Fruit fly (Drosophila melanogaster) whole organism, embryonic: ENCODE results near the gene Kdm5.

Source experiments
- Bdp1 ChIP-seq: fragments of 200-800 bp; sonication (Bioruptor generic); optimal IDR thresholded peaks from 3 replicates; lab custom pipeline; 2016; ENCODE audit warnings: missing biosample characterization, missing genetic modification characterization
- CG10209 ChIP-seq: fragments of 200-800 bp; sonication (Bioruptor generic); optimal IDR thresholded peaks from 3 replicates; lab custom pipeline; 2017; ENCODE audit warnings: missing biosample characterization, mild to moderate bottlenecking, missing genetic modification characterization, missing genetic modification reagents
- CG1024 ChIP-seq: fragments of 200-800 bp; sonication (Bioruptor generic); IDR thresholded peaks from 2 replicates; pipeline ENCODE4 v1.3.6; 2022; ENCODE audit warnings: missing biosample characterization, missing genetic modification characterization
- CG10431 ChIP-seq: fragments of 200-800 bp; sonication (Bioruptor generic); optimal IDR thresholded peaks from 3 replicates; lab custom pipeline; 2018; ENCODE audit warnings: missing biosample characterization, mild to moderate bottlenecking, missing genetic modification characterization
- CG11247 ChIP-seq: fragments of 200-800 bp; sonication (Bioruptor generic); IDR thresholded peaks from 2 replicates; pipeline ENCODE4 v1.3.6; 2022; ENCODE audit warnings: missing biosample characterization, missing genetic modification characterization
- CG11504 ChIP-seq: fragments of 200-800 bp; sonication (Bioruptor generic); optimal IDR thresholded peaks from 3 replicates; lab custom pipeline; 2019; ENCODE audit warnings: missing biosample characterization, mild to moderate bottlenecking, missing genetic modification characterization, moderate library complexity
- CG12299 ChIP-seq: fragments of 200-800 bp; sonication (Bioruptor generic); optimal IDR thresholded peaks from 2 replicates; lab custom pipeline; 2018; ENCODE audit warnings: missing biosample characterization, mild to moderate bottlenecking, missing genetic modification characterization
- CG15514 ChIP-seq: fragments of 200-800 bp; sonication (Bioruptor generic); optimal IDR thresholded peaks from 3 replicates; lab custom pipeline; 2017; ENCODE audit warnings: missing biosample characterization, missing genetic modification characterization, mild to moderate bottlenecking, moderate library complexity, missing genetic modification reagents
- CG15696 ChIP-seq: fragments of 200-800 bp; sonication (Bioruptor generic); optimal IDR thresholded peaks from 2 replicates; lab custom pipeline; 2019; ENCODE audit warnings: missing biosample characterization, mild to moderate bottlenecking, missing genetic modification characterization, moderate library complexity
- CG17328 ChIP-seq: fragments of 200-800 bp; sonication (Bioruptor generic); IDR thresholded peaks from 2 replicates; pipeline ENCODE4 v1.3.6; 2022; ENCODE audit warnings: missing biosample characterization, missing genetic modification characterization
- CG17568 ChIP-seq: fragments of 200-800 bp; sonication (Bioruptor generic); optimal IDR thresholded peaks from 2 replicates; lab custom pipeline; 2018; ENCODE audit warnings: missing biosample characterization, mild to moderate bottlenecking, missing genetic modification characterization, moderate library complexity
- CG2116 ChIP-seq: fragments of 200-800 bp; sonication (Bioruptor generic); optimal IDR thresholded peaks from 3 replicates; lab custom pipeline; 2018; ENCODE audit warnings: missing biosample characterization, mild to moderate bottlenecking, missing genetic modification characterization
- CG4424 ChIP-seq: fragments of 200-800 bp; sonication (Bioruptor generic); optimal IDR thresholded peaks from 3 replicates; lab custom pipeline; 2016; ENCODE audit warnings: missing biosample characterization, missing genetic modification characterization
- CG4854 ChIP-seq: fragments of 200-800 bp; sonication (Bioruptor generic); optimal IDR thresholded peaks from 2 replicates; lab custom pipeline; 2016; ENCODE audit warnings: missing biosample characterization, missing genetic modification characterization, inconsistent platforms
- CG7271 ChIP-seq: fragments of 200-800 bp; sonication (Bioruptor generic); optimal IDR thresholded peaks from 2 replicates; lab custom pipeline; 2018; ENCODE audit warnings: missing biosample characterization, mild to moderate bottlenecking, missing genetic modification characterization, moderate library complexity
- Dad ChIP-seq: fragments of 200-800 bp; sonication (Bioruptor generic); optimal IDR thresholded peaks from 3 replicates; lab custom pipeline; 2016; ENCODE audit warnings: missing biosample characterization, missing genetic modification characterization
- Dip2 ChIP-seq: fragments of 200-800 bp; sonication (Bioruptor generic); IDR thresholded peaks from 2 replicates; pipeline ENCODE4 v1.3.6; 2022; ENCODE audit warnings: missing biosample characterization, missing genetic modification characterization
- Doc3 ChIP-seq: fragments of 200-800 bp; sonication (Bioruptor generic); IDR thresholded peaks from 3 replicates; pipeline ENCODE4 v1.3.6; 2022; ENCODE audit warnings: missing biosample characterization, missing genetic modification characterization; ENCODE audit not compliant: partially characterized antibody
- E2f2 ChIP-seq: fragments of 200-800 bp; sonication (Bioruptor generic); IDR thresholded peaks from 2 replicates; pipeline ENCODE4 v1.3.6; 2022; ENCODE audit warnings: missing biosample characterization, missing genetic modification characterization
- Ets65A ChIP-seq: fragments of 200-800 bp; sonication (Bioruptor generic); peaks from one replicate; lab custom pipeline; 2016; ENCODE audit warnings: missing biosample characterization, missing genetic modification characterization
- Hand ChIP-seq: fragments of 200-800 bp; sonication (Bioruptor generic); optimal IDR thresholded peaks from 2 replicates; lab custom pipeline; 2017; ENCODE audit warnings: mild to moderate bottlenecking, missing biosample characterization, missing genetic modification reagents, missing genetic modification characterization
- HmgZ ChIP-seq: fragments of 200-800 bp; sonication (Bioruptor generic); optimal IDR thresholded peaks from 2 replicates; lab custom pipeline; 2018; ENCODE audit warnings: missing biosample characterization, mild to moderate bottlenecking, missing genetic modification characterization
- Lpt ChIP-seq: fragments of >200 bp; optimal IDR thresholded peaks from 2 replicates; lab custom pipeline; 2018; ENCODE audit warnings: missing biosample characterization, missing genetic modification characterization
- NC2α ChIP-seq: fragments of 200-800 bp; sonication (Bioruptor generic); optimal IDR thresholded peaks from 2 replicates; lab custom pipeline; 2016; ENCODE audit warnings: missing biosample characterization, missing genetic modification characterization
- TFAM ChIP-seq: fragments of 200-800 bp; sonication (Bioruptor generic); optimal IDR thresholded peaks from 2 replicates; lab custom pipeline; 2017; ENCODE audit warnings: missing biosample characterization, missing genetic modification characterization, inconsistent platforms
- Taf1 ChIP-seq: fragments of 200-800 bp; sonication (Bioruptor generic); IDR thresholded peaks from 2 replicates; pipeline ENCODE4 v1.3.6; 2022; ENCODE audit warnings: missing biosample characterization, missing genetic modification characterization
- ab ChIP-seq: fragments of 200-800 bp; sonication (Bioruptor generic); optimal IDR thresholded peaks from 2 replicates; lab custom pipeline; 2016; ENCODE audit warnings: missing biosample characterization, missing genetic modification characterization
- bsh ChIP-seq, 2 experiments: fragments of 200-800 bp; sonication (Bioruptor generic); optimal IDR thresholded peaks; 2 replicates each; lab custom pipeline; 2017 to 2018; ENCODE audit warnings: mild to moderate bottlenecking in 2 of 2, missing biosample characterization in 2 of 2, missing genetic modification characterization in 2 of 2, moderate library complexity in 1 of 2
- cad ChIP-seq: fragments of >200 bp; optimal IDR thresholded peaks from 2 replicates; lab custom pipeline; 2017; ENCODE audit warnings: missing biosample characterization, missing genetic modification characterization
- croc ChIP-seq: fragments of 200-800 bp; sonication (Bioruptor generic); conservative IDR thresholded peaks from 3 replicates; pipeline ENCODE4 v1.3.6; 2022; ENCODE audit warnings: missing biosample characterization, missing genetic modification characterization
- dati ChIP-seq: fragments of 200-800 bp; sonication (Bioruptor generic); IDR thresholded peaks from 2 replicates; pipeline ENCODE4 v1.3.6; 2022; ENCODE audit warnings: missing biosample characterization, missing genetic modification characterization
- dm ChIP-seq: fragments of 200-800 bp; sonication (Bioruptor generic); optimal IDR thresholded peaks from 3 replicates; lab custom pipeline; 2016; ENCODE audit warnings: missing biosample characterization, missing genetic modification characterization
- dpn ChIP-seq, 2 experiments: fragments of 200-800 bp; sonication (Bioruptor generic); optimal IDR thresholded peaks; 3 replicates each; lab custom pipeline; 2016; ENCODE audit warnings: missing biosample characterization in 2 of 2, missing genetic modification characterization in 2 of 2
- eve ChIP-seq, 2 experiments: fragments of >200 bp; optimal IDR thresholded peaks; 2 replicates each; lab custom pipeline; 2017; ENCODE audit warnings: missing biosample characterization in 2 of 2, missing genetic modification characterization in 2 of 2
- exex ChIP-seq: fragments of 200-800 bp; sonication (Bioruptor generic); optimal IDR thresholded peaks from 4 replicates; lab custom pipeline; 2018; ENCODE audit warnings: missing biosample characterization, mild to moderate bottlenecking, missing genetic modification characterization, moderate library complexity
- grau ChIP-seq: fragments of 200-800 bp; optimal IDR thresholded peaks from 3 replicates; lab custom pipeline; 2019; ENCODE audit warnings: missing biosample characterization, mild to moderate bottlenecking, missing genetic modification characterization, moderate library complexity
- gsb ChIP-seq: fragments of 200-800 bp; sonication (Bioruptor generic); IDR thresholded peaks from 2 replicates; pipeline ENCODE4 v1.3.6; 2022; ENCODE audit warnings: missing biosample characterization, missing genetic modification characterization
- kah ChIP-seq: fragments of 200-800 bp; sonication (Bioruptor generic); optimal IDR thresholded peaks from 2 replicates; lab custom pipeline; 2018; ENCODE audit warnings: missing biosample characterization, mild to moderate bottlenecking, missing genetic modification characterization
- nerfin-1 ChIP-seq: fragments of 200-800 bp; sonication (Bioruptor generic); optimal IDR thresholded peaks from 3 replicates; lab custom pipeline; 2019; ENCODE audit warnings: missing biosample characterization, mild to moderate bottlenecking, missing genetic modification characterization, moderate library complexity
- oc ChIP-seq: fragments of 200-800 bp; sonication (Bioruptor generic); optimal IDR thresholded peaks from 2 replicates; lab custom pipeline; 2018; ENCODE audit warnings: missing biosample characterization, mild to moderate bottlenecking, missing genetic modification characterization, moderate library complexity
- odd ChIP-seq: fragments of 200-800 bp; sonication (Bioruptor generic); optimal IDR thresholded peaks from 2 replicates; lab custom pipeline; 2017; ENCODE audit warnings: missing biosample characterization, mild to moderate bottlenecking, missing genetic modification characterization
- onecut ChIP-seq: fragments of 200-800 bp; sonication (Bioruptor generic); IDR thresholded peaks from 2 replicates; pipeline ENCODE4 v1.3.6; 2022; ENCODE audit warnings: missing biosample characterization, missing genetic modification characterization
- pzg ChIP-seq: fragments of 200-800 bp; sonication (Bioruptor generic); optimal IDR thresholded peaks from 3 replicates; lab custom pipeline; 2018; ENCODE audit warnings: missing biosample characterization, mild to moderate bottlenecking, missing genetic modification characterization, moderate library complexity
- rib ChIP-seq: fragments of 200-800 bp; sonication (Bioruptor generic); IDR thresholded peaks from 2 replicates; pipeline ENCODE4 v1.3.6; 2022; ENCODE audit warnings: missing biosample characterization, missing genetic modification characterization
- row ChIP-seq: fragments of 200-800 bp; sonication (Bioruptor generic); IDR thresholded peaks from 3 replicates; pipeline ENCODE4 v1.3.6; 2022; ENCODE audit warnings: missing biosample characterization, missing genetic modification characterization
- run ChIP-seq: fragments of 200-800 bp; sonication (Bioruptor generic); optimal IDR thresholded peaks from 3 replicates; lab custom pipeline; 2018; ENCODE audit warnings: missing biosample characterization, mild to moderate bottlenecking, missing genetic modification characterization
- sc ChIP-seq, 3 experiments: fragments of >200 bp in 2 of 3; fragments of 200-800 bp in 1 of 3; sonication (Bioruptor generic) in 1 of 3; optimal IDR thresholded peaks; 2 replicates in 2 of 3; 3 replicates in 1 of 3; lab custom pipeline; 2017; ENCODE audit warnings: mild to moderate bottlenecking in 1 of 3, missing biosample characterization in 1 of 3, missing genetic modification characterization in 1 of 3, missing genetic modification reagents in 1 of 3
- scrt ChIP-seq: fragments of 200-800 bp; sonication (Bioruptor generic); optimal IDR thresholded peaks from 2 replicates; lab custom pipeline; 2018; ENCODE audit warnings: missing biosample characterization, mild to moderate bottlenecking, missing genetic modification characterization, moderate library complexity
- sens ChIP-seq: fragments of 200-800 bp; sonication (Bioruptor generic); peaks from one replicate; lab custom pipeline; 2016; ENCODE audit warnings: missing biosample characterization, missing genetic modification characterization
- stwl ChIP-seq: fragments of 200-800 bp; sonication (Bioruptor generic); optimal IDR thresholded peaks from 3 replicates; lab custom pipeline; 2018; ENCODE audit warnings: missing biosample characterization, mild to moderate bottlenecking, missing genetic modification characterization, moderate library complexity
- ttk ChIP-seq: fragments of 200-800 bp; sonication (Bioruptor generic); IDR thresholded peaks from 2 replicates; pipeline ENCODE4 v2.1.2; 2022; ENCODE audit warnings: missing biosample characterization, missing genetic modification characterization
- zfh1 ChIP-seq: fragments of 200-800 bp; sonication (Bioruptor generic); IDR thresholded peaks from 3 replicates; pipeline ENCODE4 v1.3.6; 2022; ENCODE audit warnings: missing biosample characterization, missing genetic modification characterization

The Kdm5 gene

DNA sequence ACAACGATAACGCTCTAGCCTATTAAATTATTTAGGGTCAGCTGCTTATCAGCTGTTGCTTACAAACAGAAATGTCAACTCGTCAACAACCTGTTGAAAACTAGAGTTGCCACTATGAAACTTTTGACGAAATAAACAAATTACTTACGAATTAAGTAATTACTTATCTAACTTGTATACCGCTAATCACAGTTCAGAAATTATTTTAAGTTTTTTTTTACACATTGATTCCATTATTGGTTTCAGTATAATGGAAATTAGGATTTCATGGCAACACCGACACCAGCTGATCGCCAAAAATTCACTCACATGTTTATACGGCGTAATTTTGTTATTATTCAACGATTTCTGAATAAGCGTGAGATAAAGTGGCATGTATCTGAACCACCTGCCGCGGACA, 38.5 kb upstream of the Kdm5 start, which contains the start of the genes CG9117 and CG31643 (continued):
- TF ChIP-seq bsh (GFP tag; optimal IDR thresholded peaks at IDR 0.05; lab: Kevin White, UChicago) (peak in 1 of 2 experiments; percentile 53), Taf1 (GFP tag; lab: Robert Waterston, UW) (no peak), Doc3 (GFP tag; lab: Robert Waterston, UW) (peak; percentile 31; the same call in 1 of the 3 replicates), croc (GFP tag; lab: Robert Waterston, UW) (no peak), CG4424 (GFP tag; lab: Kevin White, UChicago) (no peak), CG11504 (tag; lab: Kevin White, UChicago) (no peak), eve (GFP tag; optimal IDR thresholded peaks at IDR 0.05; lab: Kevin White, UChicago) (no peak), HmgZ (peak; percentile 78), ttk (no peak), CG7271 (peak; percentile 35), scrt (GFP tag; lab: Kevin White, UChicago) (peak; percentile 97), CG10431 (GFP tag; lab: Kevin White, UChicago) (no peak), sc (optimal IDR thresholded peaks at IDR 0.05; lab: Kevin White, UChicago) (no peak), sc (GFP tag; optimal IDR thresholded peaks at IDR 0.05; lab: Kevin White, UChicago) (no peak), CG15696 (tag; lab: Kevin White, UChicago) (peak; percentile 32), CG10209 (peak; percentile 20), Ets65A (GFP tag; lab: Kevin White, UChicago) (peak; percentile 91), gsb (GFP tag; lab: Robert Waterston, UW) (no peak), Dad (GFP tag; lab: Kevin White, UChicago) (no peak), dati (GFP tag; lab: Robert Waterston, UW) (no peak), dm (GFP tag; lab: Kevin White, UChicago) (peak; percentile 71), cad (no peak), ab (GFP tag; lab: Kevin White, UChicago) (no peak), TFAM (no peak), CG1024 (GFP tag; lab: Robert Waterston, UW) (no peak), Bdp1 (GFP tag; lab: Kevin White, UChicago) (peak; percentile 29), CG17328 (GFP tag; lab: Robert Waterston, UW) (peak; percentile 31; the same call in 1 of the 2 replicates), grau (peak; percentile 56), row (GFP tag; lab: Robert Waterston, UW) (peak; percentile 78), oc (tag; lab: Kevin White, UChicago) (peak; percentile 41), run (tag; lab: Kevin White, UChicago) (no peak), rib (no peak), Dip2 (GFP tag; lab: Robert Waterston, UW) (no peak), onecut (GFP tag; lab: Robert Waterston, UW) (no peak)

- no peak for TF ChIP-seq CG12299 (tag; lab: Kevin White, UChicago)
- TF ChIP-seq dpn (GFP tag; optimal IDR thresholded peaks at IDR 0.05; lab: Kevin White, UChicago), result no peak
- no peak for TF ChIP-seq exex
- no peak for TF ChIP-seq CG17568 (GFP tag; lab: Kevin White, UChicago)
- no peak for TF ChIP-seq zfh1 (GFP tag; lab: Robert Waterston, UW)
- TF ChIP-seq nerfin-1, result peak; percentile 69
- peak; percentile 12 for TF ChIP-seq CG2116 (GFP tag; lab: Kevin White, UChicago)
- TF ChIP-seq sens (GFP tag; lab: Kevin White, UChicago), result no peak
- peak; percentile 53 for TF ChIP-seq pzg (GFP tag; lab: Kevin White, UChicago)
- TF ChIP-seq Lpt (GFP tag; lab: Kevin White, UChicago), result no peak
- no peak for TF ChIP-seq NC2α (GFP tag; lab: Kevin White, UChicago)
- TF ChIP-seq kah (GFP tag; lab: Kevin White, UChicago), result peak; percentile 35
- peak; percentile 21 for TF ChIP-seq CG15514
- no peak for TF ChIP-seq Hand (GFP tag; lab: Kevin White, UChicago)
- no peak for TF ChIP-seq CG11247 (GFP tag; lab: Robert Waterston, UW)
- no peak for TF ChIP-seq odd (GFP tag; lab: Kevin White, UChicago)
- no peak for TF ChIP-seq CG4854 (GFP tag; lab: Kevin White, UChicago)
- peak; percentile 46 for TF ChIP-seq stwl (tag; lab: Kevin White, UChicago)
- peak; percentile 90 for TF ChIP-seq E2f2 (GFP tag; lab: Robert Waterston, UW)
Observed at dm6 chr2L:6036710-6037109, 37.4 kb upstream of the Kdm5 start, which contains the start of gene mtm. TSS of gene mtm (minus strand) at chr2L:6037015.
